In the genomic region with DNA sequence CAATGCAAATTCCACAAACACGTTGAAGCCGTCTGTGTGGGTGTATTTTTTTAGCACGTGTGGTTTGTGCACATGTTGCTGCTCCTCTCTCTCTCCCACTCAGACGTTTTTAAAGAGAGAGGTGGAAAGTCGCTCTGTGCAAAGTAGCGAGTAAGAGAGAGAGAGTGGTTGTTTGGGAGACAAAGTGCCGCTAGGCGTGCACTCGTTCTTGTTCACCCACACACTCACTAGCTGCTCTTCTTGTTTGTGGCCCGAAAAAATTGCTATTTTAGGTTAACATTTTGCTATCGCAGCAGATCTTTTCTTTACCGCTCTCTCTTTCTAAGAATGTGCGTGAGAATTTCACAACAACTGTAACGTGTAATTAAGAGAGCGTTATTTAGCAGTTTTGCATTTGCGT, we compare ENCODE assay signal across 1 fruit fly cellular context.
TF ChIP-seq lines count a peak whose summit lies in the region.

No protein-coding gene starts in this region.

TF ChIP-seq in whole organism, embryonic, 481 proteins besides CTCF, POLR2A, EP300 and RAD21 (continued from another document and continues in another):
- TF ChIP-seq trem (tag; optimal IDR thresholded peaks at IDR 0.05; lab: Kevin White, UChicago): no peak
- no peak for TF ChIP-seq CG17612 (GFP tag; IDR thresholded peaks at IDR 0.05; lab: Robert Waterston, UW)
- TF ChIP-seq pho (GFP tag; optimal IDR thresholded peaks at IDR 0.05; lab: Kevin White, UChicago): no peak
- no peak for TF ChIP-seq ab (GFP tag; optimal IDR thresholded peaks at IDR 0.05; lab: Kevin White, UChicago)
- no peak for TF ChIP-seq sim (GFP tag; IDR thresholded peaks at IDR 0.05; lab: Robert Waterston, UW)
- TF ChIP-seq Fer2 (tag; optimal IDR thresholded peaks at IDR 0.05; lab: Kevin White, UChicago): no peak
- TF ChIP-seq kah (GFP tag; optimal IDR thresholded peaks at IDR 0.05; lab: Kevin White, UChicago): peak; percentile 38
- TF ChIP-seq dan (GFP tag; IDR thresholded peaks at IDR 0.05; lab: Robert Waterston, UW): no peak
- TF ChIP-seq zen2 (GFP tag; IDR thresholded peaks at IDR 0.05; lab: Robert Waterston, UW; ENCODE audit: partially characterized antibody): peak; percentile 39; the same call in 1 of the 3 replicates
- TF ChIP-seq CG1233 (GFP tag; optimal IDR thresholded peaks at IDR 0.05; lab: Kevin White, UChicago): no peak
- no peak for TF ChIP-seq CG18262 (tag; optimal IDR thresholded peaks at IDR 0.05; lab: Kevin White, UChicago)
- no peak for TF ChIP-seq CG9437 (GFP tag; optimal IDR thresholded peaks at IDR 0.05; lab: Kevin White, UChicago)
- TF ChIP-seq pros (GFP tag; optimal IDR thresholded peaks at IDR 0.05; lab: Kevin White, UChicago): peak; percentile 85
- TF ChIP-seq CG10321 (GFP tag; IDR thresholded peaks at IDR 0.05; lab: Robert Waterston, UW): no peak
- TF ChIP-seq pita (GFP tag; optimal IDR thresholded peaks at IDR 0.05; lab: Kevin White, UChicago): no peak
- TF ChIP-seq dmrt11E (tag; optimal IDR thresholded peaks at IDR 0.05; lab: Kevin White, UChicago): no peak
- TF ChIP-seq Mad (GFP tag; optimal IDR thresholded peaks at IDR 0.05; lab: Kevin White, UChicago): no peak
- TF ChIP-seq vvl (GFP tag; IDR thresholded peaks at IDR 0.05; lab: Robert Waterston, UW): peak; percentile 45; the same call in 1 of the 2 replicates
- no peak for TF ChIP-seq NFAT (GFP tag; IDR thresholded peaks at IDR 0.05; lab: Robert Waterston, UW)
- no peak for TF ChIP-seq Sin3A (optimal IDR thresholded peaks at IDR 0.05; lab: Kevin White, UChicago)
- no peak for TF ChIP-seq Mes4 (GFP tag; optimal IDR thresholded peaks at IDR 0.05; lab: Kevin White, UChicago)
- peak; percentile 28 for TF ChIP-seq HmgZ (tag; optimal IDR thresholded peaks at IDR 0.05; lab: Kevin White, UChicago)
- no peak for TF ChIP-seq Dip3 (GFP tag; optimal IDR thresholded peaks at IDR 0.05; lab: Kevin White, UChicago)
- TF ChIP-seq tio (GFP tag; optimal IDR thresholded peaks at IDR 0.05; lab: Kevin White, UChicago): no peak
- TF ChIP-seq Dad (GFP tag; optimal IDR thresholded peaks at IDR 0.05; lab: Kevin White, UChicago): no peak
- TF ChIP-seq Opbp (GFP tag; IDR thresholded peaks at IDR 0.05; lab: Robert Waterston, UW; ENCODE audit: partially characterized antibody): no peak
- TF ChIP-seq CG9609 (GFP tag; optimal IDR thresholded peaks at IDR 0.05; lab: Kevin White, UChicago): no peak
- no peak for TF ChIP-seq CG10267 (tag; optimal IDR thresholded peaks at IDR 0.05; lab: Kevin White, UChicago)
- no peak for TF ChIP-seq CG7556 (GFP tag; optimal IDR thresholded peaks at IDR 0.05; lab: Kevin White, UChicago)
- no peak for TF ChIP-seq CG17802 (tag; optimal IDR thresholded peaks at IDR 0.05; lab: Kevin White, UChicago)
- TF ChIP-seq sisA (GFP tag; IDR thresholded peaks at IDR 0.05; lab: Robert Waterston, UW): no peak
- TF ChIP-seq Nf-YA (GFP tag; IDR thresholded peaks at IDR 0.05; lab: Robert Waterston, UW): no peak
- TF ChIP-seq CG6813 (GFP tag; optimal IDR thresholded peaks at IDR 0.05; lab: Kevin White, UChicago): no peak
- TF ChIP-seq CG8359 (GFP tag; optimal IDR thresholded peaks at IDR 0.05; lab: Kevin White, UChicago; ENCODE audit: borderline replicate concordance): no peak
- no peak for TF ChIP-seq CG11723 (GFP tag; optimal IDR thresholded peaks at IDR 0.05; lab: Kevin White, UChicago)
- no peak for TF ChIP-seq Vsx1 (GFP tag; optimal IDR thresholded peaks at IDR 0.05; lab: Kevin White, UChicago)
- TF ChIP-seq en (GFP tag; optimal IDR thresholded peaks at IDR 0.05; lab: Kevin White, UChicago): no peak
- no peak for TF ChIP-seq abd-A (tag; optimal IDR thresholded peaks at IDR 0.05; lab: Kevin White, UChicago)
- TF ChIP-seq zen (tag; optimal IDR thresholded peaks at IDR 0.05; lab: Kevin White, UChicago): no peak
- no peak for TF ChIP-seq Bgb (GFP tag; IDR thresholded peaks at IDR 0.05; lab: Robert Waterston, UW; ENCODE audit: partially characterized antibody)
- peak; percentile 22; the same call in 1 of the 3 replicates for TF ChIP-seq CG34224 (GFP tag; IDR thresholded peaks at IDR 0.05; lab: Robert Waterston, UW; ENCODE audit: partially characterized antibody)
- no peak for TF ChIP-seq Sry-β (GFP tag; optimal IDR thresholded peaks at IDR 0.05; lab: Kevin White, UChicago)
- TF ChIP-seq Rx (GFP tag; IDR thresholded peaks at IDR 0.05; lab: Robert Waterston, UW): no peak
- TF ChIP-seq Chrac-16 (GFP tag; optimal IDR thresholded peaks at IDR 0.05; lab: Kevin White, UChicago): no peak
- no peak for TF ChIP-seq fu2 (GFP tag; optimal IDR thresholded peaks at IDR 0.05; lab: Kevin White, UChicago)
- TF ChIP-seq Ptx1 (GFP tag; IDR thresholded peaks at IDR 0.05; lab: Robert Waterston, UW): no peak
- no peak for TF ChIP-seq H2.0 (GFP tag; IDR thresholded peaks at IDR 0.05; lab: Robert Waterston, UW)
- TF ChIP-seq CG30020 (tag; optimal IDR thresholded peaks at IDR 0.05; lab: Kevin White, UChicago): no peak
- TF ChIP-seq Hr78 (GFP tag; optimal IDR thresholded peaks at IDR 0.05; lab: Kevin White, UChicago): no peak
- TF ChIP-seq Neu2 (GFP tag; optimal IDR thresholded peaks at IDR 0.05; lab: Kevin White, UChicago; ENCODE audit: borderline replicate concordance): no peak
- no peak for TF ChIP-seq chif (GFP tag; optimal IDR thresholded peaks at IDR 0.05; lab: Kevin White, UChicago)
- no peak for TF ChIP-seq CG1647 (GFP tag; optimal IDR thresholded peaks at IDR 0.05; lab: Kevin White, UChicago)
- no peak for TF ChIP-seq CG4854 (GFP tag; optimal IDR thresholded peaks at IDR 0.05; lab: Kevin White, UChicago)
- no peak for TF ChIP-seq CG11695 (GFP tag; IDR thresholded peaks at IDR 0.05; lab: Robert Waterston, UW)
- peak; percentile 71 for TF ChIP-seq CG15479 (GFP tag; optimal IDR thresholded peaks at IDR 0.05; lab: Kevin White, UChicago)
- no peak for TF ChIP-seq CG12942 (GFP tag; optimal IDR thresholded peaks at IDR 0.05; lab: Kevin White, UChicago)
- TF ChIP-seq CG4820 (GFP tag; optimal IDR thresholded peaks at IDR 0.05; lab: Kevin White, UChicago): no peak
- no peak for TF ChIP-seq knrl (GFP tag; IDR thresholded peaks at IDR 0.05; lab: Robert Waterston, UW; ENCODE audit: partially characterized antibody)
- TF ChIP-seq prd (optimal IDR thresholded peaks at IDR 0.05; lab: Kevin White, UChicago): no peak
- no peak for TF ChIP-seq prd (GFP tag; IDR thresholded peaks at IDR 0.05; lab: Robert Waterston, UW)
- no peak for TF ChIP-seq CG11504 (tag; optimal IDR thresholded peaks at IDR 0.05; lab: Kevin White, UChicago)
- TF ChIP-seq usp (GFP tag; optimal IDR thresholded peaks at IDR 0.05; lab: Kevin White, UChicago): no peak
- TF ChIP-seq CG10565 (GFP tag; optimal IDR thresholded peaks at IDR 0.05; lab: Kevin White, UChicago): no peak
- no peak for TF ChIP-seq CG10274 (GFP tag; optimal IDR thresholded peaks at IDR 0.05; lab: Kevin White, UChicago)
- TF ChIP-seq phol (tag; optimal IDR thresholded peaks at IDR 0.05; lab: Kevin White, UChicago): no peak
- no peak for TF ChIP-seq gcm2 (GFP tag; optimal IDR thresholded peaks at IDR 0.05; lab: Kevin White, UChicago)
- TF ChIP-seq Max (GFP tag; optimal IDR thresholded peaks at IDR 0.05; lab: Kevin White, UChicago): peak; percentile 24
- no peak for TF ChIP-seq Atf3 (GFP tag; optimal IDR thresholded peaks at IDR 0.05; lab: Kevin White, UChicago)
- TF ChIP-seq shn (GFP tag; optimal IDR thresholded peaks at IDR 0.05; lab: Kevin White, UChicago): no peak
- TF ChIP-seq CG30403 (GFP tag; optimal IDR thresholded peaks at IDR 0.05; lab: Kevin White, UChicago): no peak
- no peak for TF ChIP-seq Side (GFP tag; optimal IDR thresholded peaks at IDR 0.05; lab: Kevin White, UChicago)
- no peak for TF ChIP-seq peb (GFP tag; IDR thresholded peaks at IDR 0.05; lab: Robert Waterston, UW)
- no peak for TF ChIP-seq sens-2 (GFP tag; IDR thresholded peaks at IDR 0.05; lab: Robert Waterston, UW)
- no peak for TF ChIP-seq schlank (tag; optimal IDR thresholded peaks at IDR 0.05; lab: Kevin White, UChicago)
- peak; percentile 91 for TF ChIP-seq CG3163 (GFP tag; optimal IDR thresholded peaks at IDR 0.05; lab: Kevin White, UChicago)
- no peak for TF ChIP-seq CG9797 (GFP tag; optimal IDR thresholded peaks at IDR 0.05; lab: Kevin White, UChicago)
- TF ChIP-seq ewg (GFP tag; optimal IDR thresholded peaks at IDR 0.05; lab: Kevin White, UChicago): no peak
- no peak for TF ChIP-seq fd64A (GFP tag; optimal IDR thresholded peaks at IDR 0.05; lab: Kevin White, UChicago)
- peak; percentile 12; the same call in 1 of the 2 replicates for TF ChIP-seq unc-4 (GFP tag; IDR thresholded peaks at IDR 0.05; lab: Robert Waterston, UW; ENCODE audit: partially characterized antibody)
- no peak for TF ChIP-seq wor (GFP tag; IDR thresholded peaks at IDR 0.05; lab: Robert Waterston, UW)
- no peak for TF ChIP-seq CG14965 (GFP tag; optimal IDR thresholded peaks at IDR 0.05; lab: Kevin White, UChicago; ENCODE audit: borderline replicate concordance)
- peak; percentile 6 for TF ChIP-seq ftz-f1 (GFP tag; optimal IDR thresholded peaks at IDR 0.05; lab: Kevin White, UChicago)
- peak; percentile 68 for TF ChIP-seq yki (optimal IDR thresholded peaks at IDR 0.05; lab: Kevin White, UChicago)
- no peak for TF ChIP-seq CG4707 (GFP tag; optimal IDR thresholded peaks at IDR 0.05; lab: Kevin White, UChicago)
- no peak for TF ChIP-seq Bdp1 (GFP tag; optimal IDR thresholded peaks at IDR 0.05; lab: Kevin White, UChicago)
- no peak for TF ChIP-seq CG42726 (GFP tag; IDR thresholded peaks at IDR 0.05; lab: Robert Waterston, UW; ENCODE audit: partially characterized antibody)
- TF ChIP-seq CG3726 (GFP tag; IDR thresholded peaks at IDR 0.05; lab: Robert Waterston, UW): no peak
- no peak for TF ChIP-seq CG13123 (GFP tag; optimal IDR thresholded peaks at IDR 0.05; lab: Kevin White, UChicago)
- no peak for TF ChIP-seq ssp (GFP tag; IDR thresholded peaks at IDR 0.05; lab: Robert Waterston, UW)
- TF ChIP-seq ranshi (GFP tag; IDR thresholded peaks at IDR 0.05; lab: Robert Waterston, UW): no peak
- peak in 1 of 3 experiments; percentile 67 for TF ChIP-seq Stat92E (GFP tag; optimal IDR thresholded peaks at IDR 0.05; lab: Kevin White, UChicago)
- no peak for TF ChIP-seq otp (GFP tag; IDR thresholded peaks at IDR 0.05; lab: Robert Waterston, UW)
- TF ChIP-seq luna (GFP tag; optimal IDR thresholded peaks at IDR 0.05; lab: Kevin White, UChicago): no peak
- TF ChIP-seq Hr51 (GFP tag; optimal IDR thresholded peaks at IDR 0.05; lab: Kevin White, UChicago): no peak
- TF ChIP-seq CG11696 (GFP tag; IDR thresholded peaks at IDR 0.05; lab: Robert Waterston, UW): no peak
- no peak for TF ChIP-seq Doc3 (GFP tag; IDR thresholded peaks at IDR 0.05; lab: Robert Waterston, UW; ENCODE audit: partially characterized antibody)
- no peak for TF ChIP-seq CG1603 (tag; optimal IDR thresholded peaks at IDR 0.05; lab: Kevin White, UChicago)
- TF ChIP-seq ac (GFP tag; optimal IDR thresholded peaks at IDR 0.05; lab: Kevin White, UChicago): no peak
- TF ChIP-seq CkIIα-i1 (GFP tag; IDR thresholded peaks at IDR 0.05; lab: Robert Waterston, UW): no peak
- no peak for TF ChIP-seq ase (GFP tag; IDR thresholded peaks at IDR 0.05; lab: Robert Waterston, UW)
- TF ChIP-seq fru (optimal IDR thresholded peaks at IDR 0.05; lab: Kevin White, UChicago): no peak
- no peak for TF ChIP-seq Aef1 (GFP tag; IDR thresholded peaks at IDR 0.05; lab: Robert Waterston, UW)
- no peak for TF ChIP-seq Oaz (GFP tag; IDR thresholded peaks at IDR 0.05; lab: Robert Waterston, UW)
- no peak for TF ChIP-seq CG9817 (tag; optimal IDR thresholded peaks at IDR 0.05; lab: Kevin White, UChicago)
- TF ChIP-seq Scr (GFP tag; IDR thresholded peaks at IDR 0.05; lab: Robert Waterston, UW; ENCODE audit: partially characterized antibody): peak; percentile 20; the same call in 1 of the 2 replicates
- no peak for TF ChIP-seq tap (tag; optimal IDR thresholded peaks at IDR 0.05; lab: Kevin White, UChicago)
- TF ChIP-seq Awh (GFP tag; IDR thresholded peaks at IDR 0.05; lab: Robert Waterston, UW): no peak
- TF ChIP-seq CG18764 (GFP tag; optimal IDR thresholded peaks at IDR 0.05; lab: Kevin White, UChicago): no peak
- no peak for TF ChIP-seq grau (tag; optimal IDR thresholded peaks at IDR 0.05; lab: Kevin White, UChicago)
- TF ChIP-seq p53 (GFP tag; optimal IDR thresholded peaks at IDR 0.05; lab: Kevin White, UChicago): no peak
- TF ChIP-seq CG34422 (GFP tag; IDR thresholded peaks at IDR 0.05; lab: Robert Waterston, UW): 0 out of 3 replicates have a peak, but pooled peaks have one; percentile 22
- TF ChIP-seq hbn (GFP tag; IDR thresholded peaks at IDR 0.05; lab: Robert Waterston, UW; ENCODE audit: partially characterized antibody): peak; percentile 21; the same call in 1 of the 2 replicates
- peak; percentile 75 for TF ChIP-seq cg (GFP tag; optimal IDR thresholded peaks at IDR 0.05; lab: Kevin White, UChicago)
- TF ChIP-seq bigmax (GFP tag; optimal IDR thresholded peaks at IDR 0.05; lab: Kevin White, UChicago): peak; percentile 87
- peak; percentile 29 for TF ChIP-seq mirr (GFP tag; optimal IDR thresholded peaks at IDR 0.05; lab: Kevin White, UChicago)
- TF ChIP-seq gsb (GFP tag; IDR thresholded peaks at IDR 0.05; lab: Robert Waterston, UW): no peak
- TF ChIP-seq org-1 (GFP tag; optimal IDR thresholded peaks at IDR 0.05; lab: Kevin White, UChicago): no peak
- no peak for TF ChIP-seq CG13894 (tag; optimal IDR thresholded peaks at IDR 0.05; lab: Kevin White, UChicago)
- no peak for TF ChIP-seq CG13624 (GFP tag; optimal IDR thresholded peaks at IDR 0.05; lab: Kevin White, UChicago)
- TF ChIP-seq inv (GFP tag; IDR thresholded peaks at IDR 0.05; lab: Robert Waterston, UW; ENCODE audit: partially characterized antibody): no peak
- no peak for TF ChIP-seq pan (optimal IDR thresholded peaks at IDR 0.05; lab: Kevin White, UChicago)
- TF ChIP-seq pan (GFP tag; optimal IDR thresholded peaks at IDR 0.05 in 1 of 2, IDR thresholded peaks at IDR 0.05 in 1 of 2): no peak
- TF ChIP-seq kni (GFP tag; optimal IDR thresholded peaks at IDR 0.05; lab: Kevin White, UChicago): peak; percentile 81
- no peak for TF ChIP-seq dysf (GFP tag; IDR thresholded peaks at IDR 0.05; lab: Robert Waterston, UW)
- no peak for TF ChIP-seq cad (GFP tag; optimal IDR thresholded peaks at IDR 0.05; lab: Kevin White, UChicago)
- no peak for TF ChIP-seq ERR (GFP tag; optimal IDR thresholded peaks at IDR 0.05; lab: Kevin White, UChicago)
- no peak for TF ChIP-seq bowl (GFP tag; IDR thresholded peaks at IDR 0.05; lab: Robert Waterston, UW)
- no peak for TF ChIP-seq pnt (GFP tag; optimal IDR thresholded peaks at IDR 0.05; lab: Kevin White, UChicago)
- TF ChIP-seq Pdp1 (GFP tag; optimal IDR thresholded peaks at IDR 0.05; lab: Kevin White, UChicago): no peak
- TF ChIP-seq dmrt99B (tag; optimal IDR thresholded peaks at IDR 0.05; lab: Kevin White, UChicago): no peak
- no peak for TF ChIP-seq Camta (GFP tag; optimal IDR thresholded peaks at IDR 0.05; lab: Kevin White, UChicago)
